Worm (Caenorhabditis elegans): ENCODE results near the gene msrp-4.

DNA sequence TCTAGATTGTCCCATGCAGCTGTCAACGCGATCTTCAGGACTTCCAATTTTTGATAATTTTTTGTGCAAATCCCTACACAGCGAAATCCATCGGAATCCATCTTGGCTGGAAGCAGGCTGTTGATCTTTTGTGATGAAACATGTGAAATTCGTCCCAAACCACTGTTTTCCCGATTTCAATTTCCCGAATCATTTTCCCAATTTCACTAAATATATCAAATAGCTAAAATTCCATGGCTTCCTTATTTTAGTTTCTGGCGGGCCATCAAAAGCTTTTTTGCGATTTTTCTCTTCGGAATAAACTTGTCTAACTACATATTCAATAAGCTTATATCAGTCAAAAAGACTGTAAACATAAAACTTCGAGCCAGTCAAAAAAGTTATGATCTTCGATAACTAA lies 1.1 kb downstream of the msrp-4 start, which contains the start of gene F46F5.8:
- TF ChIP-seq zip-11 (GFP tag; IDR thresholded peaks at IDR 0.05) (no peak), madf-9 (GFP tag; conservative IDR thresholded peaks at IDR 0.05) (no peak)
